Worm (Caenorhabditis elegans) whole organism, young adult: ENCODE results near the gene F37A4.1.

Source experiments
- C06A6.2 ChIP-seq: fragments of 200-800 bp; sonication (Bioruptor generic); conservative IDR thresholded peaks from 2 replicates; pipeline ENCODE4 v1.3.6; 2022; ENCODE audit warnings: missing genetic modification characterization, missing compliant biosample characterization
- F23B12.7 ChIP-seq: sonication (generic microtip); optimal IDR thresholded peaks from 2 replicates; lab custom pipeline; 2017; ENCODE audit warnings: missing genetic modification characterization, mild to moderate bottlenecking, missing compliant biosample characterization, antibody characterized with exemption, moderate library complexity; ENCODE audit not compliant: insufficient read depth
- F55B11.4 ChIP-seq: sonication (generic microtip); optimal IDR thresholded peaks from 2 replicates; lab custom pipeline; 2016; ENCODE audit warnings: missing compliant biosample characterization, missing genetic modification characterization, borderline replicate concordance; ENCODE audit not compliant: insufficient read depth
- F57C9.4 ChIP-seq: sonication (generic microtip); optimal IDR thresholded peaks from 2 replicates; lab custom pipeline; 2017; ENCODE audit warnings: mild to moderate bottlenecking, missing genetic modification characterization, missing compliant biosample characterization
- K12H6.12 ChIP-seq: fragments of 200-800 bp; sonication (Bioruptor generic); optimal IDR thresholded peaks from 2 replicates; lab custom pipeline; 2018; ENCODE audit warnings: mild to moderate bottlenecking, missing genetic modification characterization, missing compliant biosample characterization
- T07F8.4 ChIP-seq: sonication (generic microtip); optimal IDR thresholded peaks from 2 replicates; lab custom pipeline; 2016; ENCODE audit warnings: mild to moderate bottlenecking, missing genetic modification characterization, moderate library complexity, missing compliant biosample characterization
- T26A5.8 ChIP-seq: sonication (generic microtip); optimal IDR thresholded peaks from 2 replicates; lab custom pipeline; 2016; ENCODE audit warnings: missing genetic modification characterization, missing compliant biosample characterization
- Y53F4B.3 ChIP-seq: fragments of 200-800 bp; sonication (Bioruptor generic); IDR thresholded peaks from 2 replicates; pipeline ENCODE4 v1.3.6; 2022; ENCODE audit warnings: missing genetic modification reagents, missing genetic modification characterization, missing compliant biosample characterization
- Y56A3A.18 ChIP-seq: fragments of 200-800 bp; sonication (Bioruptor generic); IDR thresholded peaks from 2 replicates; pipeline ENCODE4 v1.3.6; 2022; ENCODE audit warnings: missing genetic modification reagents, missing genetic modification characterization, missing compliant biosample characterization
- Y95B8A.8 ChIP-seq: fragments of 200-800 bp; sonication (Bioruptor generic); IDR thresholded peaks from 2 replicates; pipeline ENCODE4 v1.3.6; 2022; ENCODE audit warnings: missing genetic modification reagents, missing genetic modification characterization, missing compliant biosample characterization
- ZK185.1 ChIP-seq: sonication (generic microtip); optimal IDR thresholded peaks from 2 replicates; lab custom pipeline; 2016; ENCODE audit warnings: mild to moderate bottlenecking, missing genetic modification characterization, missing compliant biosample characterization; ENCODE audit not compliant: poor library complexity, severe bottlenecking
- atf-7 ChIP-seq: sonication (generic microtip); optimal IDR thresholded peaks from 2 replicates; lab custom pipeline; 2017; ENCODE audit warnings: mild to moderate bottlenecking, missing genetic modification characterization, missing compliant biosample characterization
- ccch-3 ChIP-seq: fragments of 200-800 bp; sonication (Bioruptor generic); optimal IDR thresholded peaks from 2 replicates; lab custom pipeline; 2018; ENCODE audit warnings: mild to moderate bottlenecking, missing genetic modification characterization, missing compliant biosample characterization
- cebp-2 ChIP-seq: fragments of 200-800 bp; sonication (Bioruptor generic); IDR thresholded peaks from 2 replicates; pipeline ENCODE4 v1.3.6; 2022; ENCODE audit warnings: missing genetic modification characterization, missing compliant biosample characterization
- ceh-58 ChIP-seq: fragments of 200-800 bp; sonication (Bioruptor generic); IDR thresholded peaks from 2 replicates; pipeline ENCODE4 v1.3.6; 2022; ENCODE audit warnings: missing genetic modification characterization, missing compliant biosample characterization
- egl-18 ChIP-seq: fragments of 200-800 bp; sonication (Bioruptor generic); IDR thresholded peaks from 2 replicates; pipeline ENCODE4 v1.3.6; 2022; ENCODE audit warnings: missing genetic modification reagents, missing genetic modification characterization, missing compliant biosample characterization
- egl-44 ChIP-seq: fragments of 200-800 bp; sonication (Bioruptor generic); IDR thresholded peaks from 2 replicates; pipeline ENCODE4 v1.3.6; 2022; ENCODE audit warnings: missing genetic modification reagents, missing genetic modification characterization, missing compliant biosample characterization
- fkh-3 ChIP-seq: sonication (generic microtip); optimal IDR thresholded peaks from 2 replicates; lab custom pipeline; 2016; ENCODE audit warnings: mild to moderate bottlenecking, missing genetic modification characterization, missing compliant biosample characterization
- him-1 ChIP-seq: sonication (generic microtip); optimal IDR thresholded peaks from 2 replicates; lab custom pipeline; 2016; ENCODE audit warnings: missing genotype, missing genetic modification reagents, missing genetic modification characterization, missing compliant biosample characterization
- hrde-1 ChIP-seq: sonication (generic microtip); optimal IDR thresholded peaks from 2 replicates; lab custom pipeline; 2016; ENCODE audit warnings: missing genetic modification characterization, mild to moderate bottlenecking, missing compliant biosample characterization, moderate library complexity, missing genotype, missing genetic modification reagents, borderline replicate concordance
- lag-1 ChIP-seq: fragments of 200-800 bp; sonication (Bioruptor generic); IDR thresholded peaks from 2 replicates; pipeline ENCODE4 v1.3.6; 2022; ENCODE audit warnings: missing genetic modification reagents, missing genetic modification characterization, missing compliant biosample characterization
- let-526 ChIP-seq: fragments of 200-800 bp; sonication (Bioruptor generic); IDR thresholded peaks from 2 replicates; pipeline ENCODE4 v1.3.6; 2022; ENCODE audit warnings: missing genetic modification reagents, missing genetic modification characterization, missing compliant biosample characterization
- lin-40 ChIP-seq: sonication (generic microtip); optimal IDR thresholded peaks from 2 replicates; lab custom pipeline; 2016; ENCODE audit warnings: missing genetic modification characterization, mild to moderate bottlenecking, missing compliant biosample characterization, missing genotype, missing genetic modification reagents
- lin-54 ChIP-seq: fragments of 200-800 bp; sonication (Bioruptor generic); optimal IDR thresholded peaks from 2 replicates; lab custom pipeline; 2018; ENCODE audit warnings: mild to moderate bottlenecking, missing genetic modification characterization, missing compliant biosample characterization
- lsl-1 ChIP-seq: fragments of 200-800 bp; sonication (Bioruptor generic); optimal IDR thresholded peaks from 2 replicates; lab custom pipeline; 2018; ENCODE audit warnings: mild to moderate bottlenecking, missing genetic modification characterization, moderate library complexity, missing compliant biosample characterization
- mes-4 ChIP-seq: sonication (generic microtip); optimal IDR thresholded peaks from 2 replicates; lab custom pipeline; 2016; ENCODE audit warnings: missing genotype, missing genetic modification characterization, missing compliant biosample characterization
- mxl-1 ChIP-seq: sonication (generic microtip); optimal IDR thresholded peaks from 2 replicates; lab custom pipeline; 2016; ENCODE audit warnings: missing genetic modification characterization, missing compliant biosample characterization
- nfya-1 ChIP-seq: sonication (generic microtip); optimal IDR thresholded peaks from 2 replicates; lab custom pipeline; 2017; ENCODE audit warnings: antibody characterized with exemption, missing compliant biosample characterization, missing genetic modification characterization, borderline replicate concordance; ENCODE audit not compliant: insufficient read depth
- nhr-179 ChIP-seq: sonication (generic microtip); optimal IDR thresholded peaks from 2 replicates; lab custom pipeline; 2016; ENCODE audit warnings: mild to moderate bottlenecking, missing genetic modification characterization, missing compliant biosample characterization
- sdz-38 ChIP-seq: sonication (generic microtip); optimal IDR thresholded peaks from 2 replicates; lab custom pipeline; 2016; ENCODE audit warnings: missing genotype, missing genetic modification characterization, missing compliant biosample characterization
- sea-2 ChIP-seq: fragments of 200-800 bp; sonication (Bioruptor generic); IDR thresholded peaks from 2 replicates; pipeline ENCODE4 v1.3.6; 2022; ENCODE audit warnings: missing genetic modification characterization, missing compliant biosample characterization
- snpc-4 ChIP-seq, 5 experiments: fragments of 150-350 bp in 1 of 5; sonication (generic microtip) in 4 of 5; optimal IDR thresholded peaks; 2 replicates each; lab custom pipeline; 2014 to 2018; ENCODE audit warnings: missing genetic modification characterization in 5 of 5, missing biosample characterization in 3 of 5, antibody characterized with exemption in 2 of 5, mild to moderate bottlenecking in 2 of 5, missing compliant biosample characterization in 2 of 5, missing genotype in 2 of 5, moderate library complexity in 2 of 5, missing genetic modification reagents in 1 of 5
- sptf-2 ChIP-seq: fragments of 200-800 bp; sonication (Bioruptor generic); optimal IDR thresholded peaks from 2 replicates; lab custom pipeline; 2018; ENCODE audit warnings: mild to moderate bottlenecking, missing genetic modification characterization, missing compliant biosample characterization
- unc-130 ChIP-seq: sonication (generic microtip); optimal IDR thresholded peaks from 2 replicates; lab custom pipeline; 2016; ENCODE audit warnings: missing genetic modification reagents, missing genetic modification characterization, missing compliant biosample characterization
- xnd-1 ChIP-seq: sonication (generic microtip); optimal IDR thresholded peaks from 2 replicates; lab custom pipeline; 2016; ENCODE audit warnings: missing genotype, missing genetic modification reagents, missing genetic modification characterization, missing compliant biosample characterization
- zim-3 ChIP-seq: sonication (generic microtip); optimal IDR thresholded peaks from 2 replicates; lab custom pipeline; 2017; ENCODE audit warnings: mild to moderate bottlenecking, missing genetic modification characterization, moderate library complexity, missing compliant biosample characterization
- ztf-18 ChIP-seq: sonication (generic microtip); optimal IDR thresholded peaks from 2 replicates; lab custom pipeline; 2016; ENCODE audit warnings: missing genotype, mild to moderate bottlenecking, missing genetic modification characterization, missing compliant biosample characterization
- ztf-28 ChIP-seq: fragments of 200-800 bp; sonication (Bioruptor generic); IDR thresholded peaks from 2 replicates; pipeline ENCODE4 v1.3.6; 2022; ENCODE audit warnings: missing genetic modification reagents, missing genetic modification characterization, missing compliant biosample characterization
- ztf-3 ChIP-seq: fragments of 200-800 bp; sonication (Bioruptor generic); optimal IDR thresholded peaks from 2 replicates; lab custom pipeline; 2018; ENCODE audit warnings: mild to moderate bottlenecking, missing genetic modification characterization, missing compliant biosample characterization

F37A4.1 gene

ce11 chrIII:6679323-6679722, 43.9 kb upstream of the F37A4.1 start (continued):
- TF ChIP-seq ccch-3 (GFP tag; lab: Kevin White, UChicago) (no peak), lin-54 (GFP tag; lab: Kevin White, UChicago) (no peak), ceh-58 (no peak)

ce11 chrIII:6680963-6681362, 42.2 kb upstream of the F37A4.1 start:
- TF ChIP-seq ztf-28 (GFP tag; lab: Robert Waterston, UW) (no peak), mes-4 (tag; lab: Kevin White, UChicago) (no peak), Y95B8A.8 (GFP tag; lab: Robert Waterston, UW) (no peak), atf-7 (no peak), hrde-1 (no peak), nfya-1 (no peak), ztf-3 (no peak), xnd-1 (tag; lab: Kevin White, UChicago) (no peak), mxl-1 (tag; lab: Kevin White, UChicago) (no peak), C06A6.2 (GFP tag; lab: Robert Waterston, UW) (no peak), lin-40 (no peak), snpc-4 (GFP tag; optimal IDR thresholded peaks at IDR 0.05; lab: Kevin White, UChicago) (no peak), snpc-4 (tag; optimal IDR thresholded peaks at IDR 0.05; lab: Kevin White, UChicago) (no peak), F57C9.4 (no peak), lag-1 (GFP tag; lab: Robert Waterston, UW) (no peak), lsl-1 (GFP tag; lab: Kevin White, UChicago) (no peak), ZK185.1 (tag; lab: Kevin White, UChicago) (no peak), sptf-2 (GFP tag; lab: Kevin White, UChicago) (no peak), egl-18 (GFP tag; lab: Robert Waterston, UW) (no peak), sea-2 (GFP tag; lab: Robert Waterston, UW) (no peak), ceh-58 (no peak)

- no peak for TF ChIP-seq Y53F4B.3
- TF ChIP-seq K12H6.12, result no peak
- TF ChIP-seq F55B11.4 (tag; lab: Kevin White, UChicago), result no peak
- no peak for TF ChIP-seq T07F8.4
Observed at ce11 chrIII:6681790-6682189, 41.4 kb upstream of the F37A4.1 start.

ce11 chrIII:6690490-6690889, 32.7 kb upstream of the F37A4.1 start:
- TF ChIP-seq him-1, result no peak
- no peak for TF ChIP-seq sptf-2 (GFP tag; lab: Kevin White, UChicago)
- no peak for TF ChIP-seq fkh-3
- TF ChIP-seq T26A5.8, result no peak
- TF ChIP-seq ZK185.1 (tag; lab: Kevin White, UChicago), result no peak
- TF ChIP-seq Y56A3A.18, result no peak
- TF ChIP-seq let-526 (GFP tag; lab: Robert Waterston, UW), result no peak
- no peak for TF ChIP-seq F23B12.7 (tag; lab: Kevin White, UChicago)
- TF ChIP-seq egl-44 (GFP tag; lab: Robert Waterston, UW), result no peak
- no peak for TF ChIP-seq lsl-1 (GFP tag; lab: Kevin White, UChicago)
- no peak for TF ChIP-seq lin-40
- no peak for TF ChIP-seq zim-3 (tag; lab: Kevin White, UChicago)
- TF ChIP-seq ztf-28 (GFP tag; lab: Robert Waterston, UW), result no peak
- TF ChIP-seq cebp-2, result no peak
- TF ChIP-seq sdz-38 (tag; lab: Kevin White, UChicago), result no peak
- no peak for TF ChIP-seq nhr-179 (tag; lab: Kevin White, UChicago)
- no peak for TF ChIP-seq ztf-18 (tag; lab: Kevin White, UChicago)
- no peak for TF ChIP-seq unc-130 (GFP tag; lab: Kevin White, UChicago)
